Fruit fly (Drosophila melanogaster) whole organism, wandering third instar larva: ENCODE results near the gene hec.

Source experiments
- Abd-B ChIP-seq: fragments of >200 bp; optimal IDR thresholded peaks from 2 replicates; lab custom pipeline; 2017; ENCODE audit warnings: missing biosample characterization, missing genetic modification characterization
- Mio ChIP-seq: sonication (Bioruptor generic); optimal IDR thresholded peaks from 2 replicates; lab custom pipeline; 2016; ENCODE audit warnings: missing biosample characterization, missing genetic modification characterization
- Vsx2 ChIP-seq: fragments of 200-300, 225-300 bp; sonication (Bioruptor generic); optimal IDR thresholded peaks from 2 replicates; lab custom pipeline; 2018; ENCODE audit warnings: missing biosample characterization, missing genetic modification characterization; ENCODE audit not compliant: partially characterized antibody
- tai ChIP-seq: sonication (Bioruptor generic); optimal IDR thresholded peaks from 2 replicates; lab custom pipeline; 2016; ENCODE audit warnings: missing biosample characterization, missing genetic modification characterization

- TF ChIP-seq Vsx2 (GFP tag; lab: Kevin White, UChicago) (no peak), Abd-B (GFP tag; lab: Kevin White, UChicago) (no peak), tai (GFP tag; lab: Kevin White, UChicago) (no peak), Mio (GFP tag; lab: Kevin White, UChicago) (no peak)
Observed at dm6 chrX:12939021-12939420, 18.2 kb downstream of the hec start.
